Worm (Caenorhabditis elegans) whole organism, L4 larva: ENCODE measurements around the gene F52G3.8.

Experiments
- D1046.2 ChIP-seq: fragments of 200-800 bp; sonication (Bioruptor generic); IDR thresholded peaks from 2 replicates; pipeline ENCODE4 v1.3.6; 2022; ENCODE audit warnings: missing genetic modification characterization, missing compliant biosample characterization
- F37D6.2 ChIP-seq: sonication (generic microtip); optimal IDR thresholded peaks from 2 replicates; lab custom pipeline; 2016; ENCODE audit warnings: mild to moderate bottlenecking, missing genetic modification characterization, missing compliant biosample characterization
- F44E2.7 ChIP-seq: fragments of 200-800 bp; sonication (Bioruptor generic); IDR thresholded peaks from 2 replicates; pipeline ENCODE4 v2.1.2; 2022; ENCODE audit warnings: missing genetic modification characterization, missing compliant biosample characterization
- Y105C5A.15 ChIP-seq: fragments of 200-800 bp; sonication (Bioruptor generic); IDR thresholded peaks from 2 replicates; pipeline ENCODE4 v1.3.6; 2022; ENCODE audit warnings: missing genetic modification characterization, missing compliant biosample characterization
- Y48G9A.11 ChIP-seq: fragments of 200-800 bp; sonication (Bioruptor generic); IDR thresholded peaks from 2 replicates; pipeline ENCODE4 v1.3.6; 2022; ENCODE audit warnings: missing genetic modification reagents, missing genetic modification characterization, missing compliant biosample characterization
- ZK546.5 ChIP-seq, 2 experiments: sonication (generic microtip); optimal IDR thresholded peaks; 2 replicates each; lab custom pipeline; 2017; ENCODE audit warnings: missing biosample characterization in 2 of 2, missing genetic modification characterization in 2 of 2
- aha-1 ChIP-seq: fragments of 150-350 bp; peaks from one replicate; lab custom pipeline; 2014; ENCODE audit warnings: missing biosample characterization, missing genetic modification characterization
- aly-2 ChIP-seq: sonication (generic microtip); optimal IDR thresholded peaks from 2 replicates; lab custom pipeline; 2018; ENCODE audit warnings: missing biosample characterization, missing genetic modification characterization
- ama-1 ChIP-seq: fragments of 150-350 bp; optimal IDR thresholded peaks from 2 replicates; lab custom pipeline; 2014; ENCODE audit warnings: inconsistent platforms, mixed read lengths
- arid-1 ChIP-seq: fragments of 200-800 bp; sonication (Bioruptor generic); conservative IDR thresholded peaks from 2 replicates; pipeline ENCODE4 v1.3.6; 2022; ENCODE audit warnings: missing genetic modification reagents, missing genetic modification characterization, missing compliant biosample characterization
- ceh-82 ChIP-seq: sonication (generic microtip); optimal IDR thresholded peaks from 2 replicates; lab custom pipeline; 2017; ENCODE audit warnings: missing biosample characterization, missing genetic modification characterization
- cey-2 ChIP-seq: sonication (generic microtip); optimal IDR thresholded peaks from 3 replicates; lab custom pipeline; 2017; ENCODE audit warnings: missing genetic modification characterization, mild to moderate bottlenecking, missing compliant biosample characterization, antibody characterized with exemption, borderline replicate concordance; ENCODE audit not compliant: insufficient read depth
- daf-16 ChIP-seq, 3 experiments: sonication (generic microtip); optimal IDR thresholded peaks; 2 replicates each; lab custom pipeline; 2016 to 2017; ENCODE audit warnings: missing genetic modification characterization in 3 of 3, missing genetic modification reagents in 3 of 3, mild to moderate bottlenecking in 2 of 3, missing compliant biosample characterization in 2 of 3, missing biosample characterization in 1 of 3, moderate library complexity in 1 of 3
- dmd-6 ChIP-seq: fragments of 200-800 bp; sonication (Bioruptor generic); IDR thresholded peaks from 2 replicates; pipeline ENCODE4 v1.3.6; 2022; ENCODE audit warnings: missing genetic modification reagents, missing genetic modification characterization, missing compliant biosample characterization
- dmd-8 ChIP-seq: fragments of 200-800 bp; sonication (Bioruptor generic); IDR thresholded peaks from 2 replicates; pipeline ENCODE4 v1.3.6; 2022; ENCODE audit warnings: missing genetic modification characterization, missing compliant biosample characterization
- dpl-1 ChIP-seq: fragments of 150-350 bp; optimal IDR thresholded peaks from 2 replicates; lab custom pipeline; 2014; ENCODE audit warnings: missing biosample characterization, missing genetic modification reagents, missing genetic modification characterization
- duxl-1 ChIP-seq: sonication (generic microtip); optimal IDR thresholded peaks from 2 replicates; lab custom pipeline; 2016; ENCODE audit warnings: mild to moderate bottlenecking, missing genetic modification characterization, moderate library complexity, missing compliant biosample characterization; ENCODE audit not compliant: poor library complexity
- dve-1 ChIP-seq: sonication (generic microtip); optimal IDR thresholded peaks from 2 replicates; lab custom pipeline; 2017; ENCODE audit warnings: antibody characterized with exemption, mild to moderate bottlenecking, missing genetic modification characterization, missing compliant biosample characterization; ENCODE audit not compliant: insufficient read depth
- egl-27 ChIP-seq: sonication (generic microtip); optimal IDR thresholded peaks from 3 replicates; lab custom pipeline; 2017; ENCODE audit warnings: missing biosample characterization, missing genetic modification reagents, missing genetic modification characterization
- egl-43 ChIP-seq: fragments of 200-800 bp; sonication (Bioruptor generic); IDR thresholded peaks from 2 replicates; pipeline ENCODE4 v1.3.6; 2022; ENCODE audit warnings: missing genetic modification reagents, missing genetic modification characterization, missing compliant biosample characterization
- fos-1 ChIP-seq: fragments of 150-350 bp; optimal IDR thresholded peaks from 2 replicates; lab custom pipeline; 2014; ENCODE audit warnings: missing biosample characterization, missing genetic modification characterization
- gei-8 ChIP-seq: fragments of 200-800 bp; sonication (Bioruptor generic); optimal IDR thresholded peaks from 2 replicates; lab custom pipeline; 2018; ENCODE audit warnings: mild to moderate bottlenecking, missing genetic modification characterization, missing compliant biosample characterization
- hif-1 ChIP-seq, 2 experiments: sonication (generic microtip); optimal IDR thresholded peaks; 2 replicates each; lab custom pipeline; 2016 to 2017; ENCODE audit warnings: missing compliant biosample characterization in 2 of 2, missing genetic modification characterization in 2 of 2, missing genetic modification reagents in 2 of 2, missing genotype in 2 of 2, mild to moderate bottlenecking in 1 of 2
- hlh-30 ChIP-seq: sonication (generic microtip); optimal IDR thresholded peaks from 2 replicates; lab custom pipeline; 2017; ENCODE audit warnings: antibody characterized with exemption, mild to moderate bottlenecking, missing genetic modification characterization, missing compliant biosample characterization; ENCODE audit not compliant: insufficient read depth
- jun-1 ChIP-seq: fragments of 150-350 bp; optimal IDR thresholded peaks from 2 replicates; lab custom pipeline; 2014; ENCODE audit warnings: missing biosample characterization, missing genetic modification reagents, missing genetic modification characterization
- lim-7 ChIP-seq: fragments of 200-800 bp; sonication (Bioruptor generic); IDR thresholded peaks from 2 replicates; pipeline ENCODE4 v1.3.6; 2022; ENCODE audit warnings: missing genetic modification characterization, missing compliant biosample characterization
- lin-1 ChIP-seq: fragments of 200-800 bp; sonication (Bioruptor generic); IDR thresholded peaks from 2 replicates; pipeline ENCODE4 v1.3.6; 2022; ENCODE audit warnings: missing genetic modification reagents, missing genetic modification characterization, missing compliant biosample characterization
- lin-15B ChIP-seq: fragments of 150-350 bp; sonication (generic microtip); optimal IDR thresholded peaks from 3 replicates; lab custom pipeline; 2014; ENCODE audit warnings: missing biosample characterization, missing genetic modification characterization
- lin-29 ChIP-seq: fragments of 200-800 bp; sonication (Bioruptor generic); IDR thresholded peaks from 2 replicates; pipeline ENCODE4 v1.3.6; 2022; ENCODE audit warnings: missing genetic modification reagents, missing genetic modification characterization, missing compliant biosample characterization
- lin-39 ChIP-seq: fragments of 150-350 bp; optimal IDR thresholded peaks from 2 replicates; lab custom pipeline; 2014; ENCODE audit warnings: missing biosample characterization, missing genetic modification reagents, missing genetic modification characterization
- lir-3 ChIP-seq: sonication (generic microtip); optimal IDR thresholded peaks from 2 replicates; lab custom pipeline; 2016; ENCODE audit warnings: mild to moderate bottlenecking, missing genetic modification characterization, missing compliant biosample characterization
- madf-5 ChIP-seq, 2 experiments: fragments of 200-800 bp; sonication (Bioruptor generic); IDR thresholded peaks; 2 replicates each; pipeline ENCODE4 v1.3.6; 2022; ENCODE audit warnings: missing compliant biosample characterization in 2 of 2, missing genetic modification characterization in 2 of 2
- mdl-1 ChIP-seq, 2 experiments: fragments of 150-350 bp in 1 of 2; sonication (generic microtip) in 1 of 2; optimal IDR thresholded peaks; 2 replicates each; lab custom pipeline; 2014 to 2017; ENCODE audit warnings: missing biosample characterization in 2 of 2, missing genetic modification characterization in 2 of 2
- mxl-3 ChIP-seq: fragments of 200-800 bp; sonication (Bioruptor generic); optimal IDR thresholded peaks from 2 replicates; lab custom pipeline; 2018; ENCODE audit warnings: mild to moderate bottlenecking, missing genetic modification characterization, missing compliant biosample characterization
- nhr-237 ChIP-seq: sonication (generic microtip); optimal IDR thresholded peaks from 2 replicates; lab custom pipeline; 2017; ENCODE audit warnings: missing biosample characterization, missing genetic modification characterization
- nhr-25 ChIP-seq: sonication (generic microtip); optimal IDR thresholded peaks from 2 replicates; lab custom pipeline; 2017; ENCODE audit warnings: missing genetic modification characterization, mild to moderate bottlenecking, missing compliant biosample characterization, antibody characterized with exemption, moderate library complexity, borderline replicate concordance; ENCODE audit not compliant: insufficient read depth
- nhr-28 ChIP-seq: fragments of 150-350 bp; optimal IDR thresholded peaks from 2 replicates; lab custom pipeline; 2014; ENCODE audit warnings: missing biosample characterization, missing genetic modification characterization
- nhr-41 ChIP-seq: fragments of 200-800 bp; sonication (Bioruptor generic); IDR thresholded peaks from 2 replicates; pipeline ENCODE4 v1.3.6; 2022; ENCODE audit warnings: missing genetic modification reagents, missing genetic modification characterization, missing compliant biosample characterization
- nhr-42 ChIP-seq: fragments of 200-800 bp; sonication (Bioruptor generic); IDR thresholded peaks from 2 replicates; pipeline ENCODE4 v1.3.6; 2022; ENCODE audit warnings: missing genetic modification characterization, missing compliant biosample characterization
- nhr-76 ChIP-seq: fragments of 150-350 bp; optimal IDR thresholded peaks from 2 replicates; lab custom pipeline; 2014; ENCODE audit warnings: missing biosample characterization, missing genetic modification characterization
- pqm-1 ChIP-seq: sonication (generic microtip); optimal IDR thresholded peaks from 2 replicates; lab custom pipeline; 2017; ENCODE audit warnings: missing biosample characterization, missing genetic modification characterization
- rbr-2 ChIP-seq: sonication (generic microtip); optimal IDR thresholded peaks from 2 replicates; lab custom pipeline; 2016; ENCODE audit warnings: missing genotype, missing genetic modification characterization, missing compliant biosample characterization
- saeg-2 ChIP-seq: fragments of 200-800 bp; sonication (Bioruptor generic); IDR thresholded peaks from 2 replicates; pipeline ENCODE4 v1.3.6; 2022; ENCODE audit warnings: missing genetic modification reagents, missing genetic modification characterization, missing compliant biosample characterization
- snpc-1.2 ChIP-seq: fragments of 200-800 bp; sonication (Bioruptor generic); IDR thresholded peaks from 2 replicates; pipeline ENCODE4 v1.3.6; 2022; ENCODE audit warnings: missing genetic modification reagents, missing genetic modification characterization, missing compliant biosample characterization
- spr-1 ChIP-seq: sonication (generic microtip); optimal IDR thresholded peaks from 2 replicates; lab custom pipeline; 2016; ENCODE audit warnings: mild to moderate bottlenecking, missing genetic modification characterization, missing compliant biosample characterization
- spr-3 ChIP-seq: fragments of 200-800 bp; sonication (Bioruptor generic); optimal IDR thresholded peaks from 2 replicates; lab custom pipeline; 2018; ENCODE audit warnings: mild to moderate bottlenecking, missing genetic modification characterization, missing compliant biosample characterization
- unc-130 ChIP-seq: sonication (generic microtip); optimal IDR thresholded peaks from 2 replicates; lab custom pipeline; 2016; ENCODE audit warnings: missing genetic modification reagents, missing genetic modification characterization, missing compliant biosample characterization
- unc-62 ChIP-seq, 3 experiments: fragments of 150-350 bp in 1 of 3; sonication (generic microtip); optimal IDR thresholded peaks in 2 of 3; peaks in 1 of 3; 1 replicate in 1 of 3; 2 replicates in 2 of 3; lab custom pipeline; 2014 to 2017; ENCODE audit warnings: missing biosample characterization in 3 of 3, missing genetic modification characterization in 3 of 3, missing genetic modification reagents in 3 of 3, missing genotype in 1 of 3
- zip-2 ChIP-seq: fragments of 150-350 bp; optimal IDR thresholded peaks from 2 replicates; lab custom pipeline; 2014; ENCODE audit warnings: missing biosample characterization, missing genetic modification characterization
- ztf-11 ChIP-seq: fragments of 150-350 bp; optimal IDR thresholded peaks from 2 replicates; lab custom pipeline; 2014; ENCODE audit warnings: missing biosample characterization, missing genetic modification characterization
- ztf-7 ChIP-seq: fragments of 150-350 bp; optimal IDR thresholded peaks from 2 replicates; lab custom pipeline; 2014; ENCODE audit warnings: missing biosample characterization, missing genetic modification characterization

F52G3.8 gene

DNA sequence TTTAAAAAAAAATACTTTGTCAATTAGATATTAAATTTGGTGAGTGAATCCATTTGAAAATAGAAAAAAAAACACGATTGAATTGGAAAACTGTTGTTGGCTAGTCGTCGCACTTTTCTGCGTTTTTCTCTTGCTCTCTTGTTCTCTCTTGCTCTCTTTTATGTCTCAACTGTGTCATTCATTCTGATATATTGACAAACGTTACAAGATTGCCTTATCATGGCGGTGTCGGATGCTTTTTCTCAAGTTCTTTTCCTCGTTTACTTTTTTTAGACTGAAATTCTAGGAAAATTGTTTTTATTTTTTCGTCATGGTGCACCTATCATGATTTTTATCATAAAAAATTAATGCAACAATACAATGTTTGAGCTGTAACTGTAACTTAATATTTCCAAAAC lies 43.1 kb upstream of the F52G3.8 start (continued):
- no peak for TF ChIP-seq nhr-42 (GFP tag; lab: Robert Waterston, UW)
- TF ChIP-seq unc-62 (GFP tag; optimal IDR thresholded peaks at IDR 0.05 in 1 of 2; lab: Kevin White, UChicago) = no peak
- TF ChIP-seq unc-62 (tag; optimal IDR thresholded peaks at IDR 0.05; lab: Kevin White, UChicago) = no peak
- TF ChIP-seq daf-16 (GFP tag; optimal IDR thresholded peaks at IDR 0.05; lab: Kevin White, UChicago) = no peak
- TF ChIP-seq daf-16 (tag; optimal IDR thresholded peaks at IDR 0.05; lab: Kevin White, UChicago) = peak; percentile 88
- no peak for TF ChIP-seq snpc-1.2 (GFP tag; lab: Robert Waterston, UW)
- TF ChIP-seq nhr-237 (tag; lab: Kevin White, UChicago) = no peak
- no peak for TF ChIP-seq rbr-2 (tag; lab: Kevin White, UChicago)
- TF ChIP-seq ZK546.5 (tag; optimal IDR thresholded peaks at IDR 0.05; lab: Kevin White, UChicago) = no peak
- no peak for TF ChIP-seq lin-39 (tag; lab: Kevin White, UChicago)
- TF ChIP-seq ztf-11 (tag; lab: Kevin White, UChicago) = no peak
- TF ChIP-seq dve-1 (tag; lab: Kevin White, UChicago) = peak; percentile 40
- TF ChIP-seq lim-7 (GFP tag; lab: Robert Waterston, UW) = no peak
- no peak for TF ChIP-seq Y105C5A.15 (GFP tag; lab: Robert Waterston, UW)
- no peak for TF ChIP-seq jun-1
- TF ChIP-seq cey-2 = no peak
- no peak for TF ChIP-seq unc-130 (GFP tag; lab: Kevin White, UChicago)
- TF ChIP-seq aha-1 (tag; lab: Kevin White, UChicago) = no peak
- no peak for TF ChIP-seq mxl-3 (GFP tag; lab: Kevin White, UChicago)
- no peak for TF ChIP-seq arid-1 (GFP tag; lab: Robert Waterston, UW)
- TF ChIP-seq lin-15B (tag; lab: Kevin White, UChicago) = no peak
- TF ChIP-seq spr-3 = no peak
- no peak for TF ChIP-seq nhr-41 (GFP tag; lab: Robert Waterston, UW)
- TF ChIP-seq hif-1 (tag; optimal IDR thresholded peaks at IDR 0.05; lab: Kevin White, UChicago) = no peak
- no peak for TF ChIP-seq saeg-2
- no peak for TF ChIP-seq zip-2 (tag; lab: Kevin White, UChicago)
- TF ChIP-seq nhr-76 (tag; lab: Kevin White, UChicago) = no peak
- TF ChIP-seq duxl-1 = no peak
- TF ChIP-seq spr-1 (tag; lab: Kevin White, UChicago) = no peak
- no peak for TF ChIP-seq lir-3 (tag; lab: Kevin White, UChicago)
- TF ChIP-seq lin-1 (GFP tag; lab: Robert Waterston, UW) = no peak
- TF ChIP-seq ama-1 (lab: Kevin White, UChicago) = no peak
- TF ChIP-seq ztf-7 (tag; lab: Kevin White, UChicago) = no peak
- TF ChIP-seq ceh-82 (tag; lab: Kevin White, UChicago) = no peak
- TF ChIP-seq F44E2.7 (GFP tag; lab: Robert Waterston, UW) = no peak
- peak; percentile 55 for TF ChIP-seq pqm-1 (tag; lab: Kevin White, UChicago)
- TF ChIP-seq dpl-1 = no peak
- TF ChIP-seq egl-27 = no peak
- TF ChIP-seq Y48G9A.11 (GFP tag; lab: Robert Waterston, UW) = no peak
- TF ChIP-seq nhr-25 (tag; lab: Kevin White, UChicago) = no peak
- no peak for TF ChIP-seq hlh-30 (tag; lab: Kevin White, UChicago)
- TF ChIP-seq gei-8 (GFP tag; lab: Kevin White, UChicago) = no peak
- no peak for TF ChIP-seq aly-2 (tag; lab: Kevin White, UChicago)
- no peak for TF ChIP-seq madf-5 (GFP tag; IDR thresholded peaks at IDR 0.05; lab: Robert Waterston, UW)
- no peak for TF ChIP-seq mdl-1 (tag; optimal IDR thresholded peaks at IDR 0.05; lab: Kevin White, UChicago)
- no peak for TF ChIP-seq D1046.2
- no peak for TF ChIP-seq egl-43 (GFP tag; lab: Robert Waterston, UW)
- TF ChIP-seq F37D6.2 (tag; lab: Kevin White, UChicago) = no peak
- TF ChIP-seq dmd-8 (GFP tag; lab: Robert Waterston, UW) = no peak
- no peak for TF ChIP-seq lin-29 (GFP tag; lab: Robert Waterston, UW)
- peak; percentile 72 for TF ChIP-seq dmd-6 (GFP tag; lab: Robert Waterston, UW)
- peak; percentile 34 for TF ChIP-seq nhr-28
- TF ChIP-seq fos-1 (tag; lab: Kevin White, UChicago) = no peak
